Fruit fly (Drosophila melanogaster) whole organism, adult: ENCODE measurements around the gene CG2871.

Source experiments
- CG11617 ChIP-seq: fragments of 200-800 bp; sonication (Bioruptor generic); optimal IDR thresholded peaks from 2 replicates; lab custom pipeline; 2017; ENCODE audit warnings: mild to moderate bottlenecking, missing biosample characterization, missing genetic modification reagents, missing genetic modification characterization
- CG14711 ChIP-seq: fragments of 200-800 bp; sonication (Bioruptor generic); optimal IDR thresholded peaks from 2 replicates; lab custom pipeline; 2018; ENCODE audit warnings: missing biosample characterization, mild to moderate bottlenecking, missing genetic modification characterization, moderate library complexity
- CG1620 ChIP-seq: fragments of 200-800 bp; sonication (Bioruptor generic); optimal IDR thresholded peaks from 2 replicates; lab custom pipeline; 2016; ENCODE audit warnings: missing biosample characterization, missing genetic modification characterization
- CG5204 ChIP-seq: fragments of 200-800 bp; sonication (Bioruptor generic); optimal IDR thresholded peaks from 2 replicates; lab custom pipeline; 2016; ENCODE audit warnings: missing biosample characterization, missing genetic modification characterization
- CG7045 ChIP-seq: fragments of 200-800 bp; sonication (Bioruptor generic); optimal IDR thresholded peaks from 2 replicates; lab custom pipeline; 2017; ENCODE audit warnings: missing biosample characterization, mild to moderate bottlenecking, missing genetic modification characterization
- Clk ChIP-seq: fragments of 200-800 bp; sonication (Bioruptor generic); optimal IDR thresholded peaks from 2 replicates; lab custom pipeline; 2017; ENCODE audit warnings: missing biosample characterization, missing genetic modification characterization
- Hr96 ChIP-seq: fragments of 200-800 bp; sonication (Bioruptor generic); optimal IDR thresholded peaks from 2 replicates; lab custom pipeline; 2016; ENCODE audit warnings: missing biosample characterization, missing genetic modification characterization
- bab1 ChIP-seq: fragments of 200-800 bp; sonication (Bioruptor generic); optimal IDR thresholded peaks from 3 replicates; lab custom pipeline; 2019; ENCODE audit warnings: missing biosample characterization, mild to moderate bottlenecking, missing genetic modification characterization, moderate library complexity
- cic ChIP-seq: fragments of 200-800 bp; sonication (Bioruptor generic); optimal IDR thresholded peaks from 2 replicates; lab custom pipeline; 2017; ENCODE audit warnings: missing biosample characterization, mild to moderate bottlenecking, missing genetic modification characterization, moderate library complexity
- kay ChIP-seq: fragments of 200-800 bp; sonication (Bioruptor generic); peaks from one replicate; lab custom pipeline; 2016; ENCODE audit warnings: missing biosample characterization, missing genetic modification characterization, borderline replicate concordance
- ovo ChIP-seq: fragments of 200-800 bp; sonication (Bioruptor generic); optimal IDR thresholded peaks from 2 replicates; lab custom pipeline; 2016; ENCODE audit warnings: missing biosample characterization, missing genetic modification characterization

- TF ChIP-seq kay (GFP tag; lab: Kevin White, UChicago) (no peak), CG5204 (no peak), Clk (GFP tag; lab: Kevin White, UChicago) (no peak), ovo (GFP tag; lab: Kevin White, UChicago) (no peak), Hr96 (GFP tag; lab: Kevin White, UChicago) (no peak), CG14711 (tag; lab: Kevin White, UChicago) (no peak), cic (no peak), CG7045 (GFP tag; lab: Kevin White, UChicago) (no peak), bab1 (no peak), CG1620 (GFP tag; lab: Kevin White, UChicago) (no peak), CG11617 (GFP tag; lab: Kevin White, UChicago) (no peak)
These were observed 5.5 kb upstream of the CG2871 start, which contains the start of gene CG15471 for dm6 chrX:4782689-4783088.
